Fruit fly (Drosophila melanogaster): ENCODE results near the gene Ir68a.

DNA sequence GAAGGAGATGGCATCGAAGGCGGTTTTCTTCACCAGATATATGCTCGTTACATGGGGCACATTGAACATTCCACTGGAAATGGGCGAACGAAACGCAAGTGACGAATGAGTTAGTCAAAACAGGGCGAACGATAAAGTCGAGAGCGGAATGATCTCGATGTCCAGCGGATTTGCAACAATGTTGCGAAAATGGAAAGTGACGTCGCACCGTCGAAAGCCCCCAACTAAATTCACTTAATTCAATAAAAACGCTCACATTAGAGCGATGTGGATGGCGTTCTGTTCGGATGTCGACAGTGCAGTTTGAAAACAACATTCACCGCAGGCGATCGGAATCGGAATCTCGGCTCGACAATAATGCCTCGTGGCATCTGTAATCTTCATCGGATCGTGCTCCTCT, 36.7 kb downstream of the Ir68a start, which contains the start of gene CG7607:
- TF ChIP-seq BEAF-32 (GFP tag; optimal IDR thresholded peaks at IDR 0.05) = no peak
- no peak for TF ChIP-seq caup (GFP tag; optimal IDR thresholded peaks at IDR 0.05; ENCODE audit: severe bottlenecking)

All from whole organism, embryonic.